Worm (Caenorhabditis elegans): ENCODE measurements around the gene cyp-29A4.

cyp-29A4 gene

ce11 chrV:9673199-9673843 lies 18.8 kb downstream of the cyp-29A4 start, which contains the start of gene sulp-8:
sulp-8 (minus strand) TSS chrV:9673667.
- TF ChIP-seq dao-5 (tag; optimal IDR thresholded peaks at IDR 0.05) (no peak), him-1 (tag; optimal IDR thresholded peaks at IDR 0.05) (no peak), W03F9.2 (tag; optimal IDR thresholded peaks at IDR 0.05) (no peak)

- TF ChIP-seq W03F9.2 (tag; optimal IDR thresholded peaks at IDR 0.05) (no peak), him-1 (tag; optimal IDR thresholded peaks at IDR 0.05) (no peak), dao-5 (tag; optimal IDR thresholded peaks at IDR 0.05) (no peak)
Measured at ce11 chrV:9677977-9678376, 23.4 kb downstream of the cyp-29A4 start, which contains the start of gene cthd-1. cthd-1 (plus strand) TSS chrV:9678277.

- TF ChIP-seq dao-5 (tag; optimal IDR thresholded peaks at IDR 0.05) = no peak
- no peak for TF ChIP-seq W03F9.2 (tag; optimal IDR thresholded peaks at IDR 0.05)
- TF ChIP-seq him-1 (tag; optimal IDR thresholded peaks at IDR 0.05) = no peak
Measured at ce11 chrV:9679166-9679565, 24.6 kb downstream of the cyp-29A4 start, which contains the start of gene ZK287.9. ZK287.9 (plus strand) TSS chrV:9679357.

- TF ChIP-seq dao-5 (tag; optimal IDR thresholded peaks at IDR 0.05) (no peak), W03F9.2 (tag; optimal IDR thresholded peaks at IDR 0.05) (no peak), him-1 (tag; optimal IDR thresholded peaks at IDR 0.05) (no peak)
Measured at ce11 chrV:9680260-9680659, 25.7 kb downstream of the cyp-29A4 start.

ce11 chrV:9685559-9685958 lies 31.0 kb downstream of the cyp-29A4 start, which contains the start of gene ZK287.4:
ZK287.4 (minus strand) TSS chrV:9685659.
- no peak for TF ChIP-seq him-1 (tag; optimal IDR thresholded peaks at IDR 0.05)
- no peak for TF ChIP-seq dao-5 (tag; optimal IDR thresholded peaks at IDR 0.05)
- TF ChIP-seq W03F9.2 (tag; optimal IDR thresholded peaks at IDR 0.05) = no peak

ce11 chrV:9689364-9689763 lies 34.8 kb downstream of the cyp-29A4 start:
- TF ChIP-seq dao-5 (tag; optimal IDR thresholded peaks at IDR 0.05) = no peak
- TF ChIP-seq W03F9.2 (tag; optimal IDR thresholded peaks at IDR 0.05) = no peak
- no peak for TF ChIP-seq him-1 (tag; optimal IDR thresholded peaks at IDR 0.05)

ce11 chrV:9690099-9690572 lies 35.6 kb downstream of the cyp-29A4 start, which contains the start of gene rbx-1:
rbx-1 (minus strand) TSS chrV:9690522.
- TF ChIP-seq dao-5 (tag; optimal IDR thresholded peaks at IDR 0.05) (no peak), W03F9.2 (tag; optimal IDR thresholded peaks at IDR 0.05) (no peak), him-1 (tag; optimal IDR thresholded peaks at IDR 0.05) (no peak)

- no peak for TF ChIP-seq him-1 (tag; optimal IDR thresholded peaks at IDR 0.05)
- peak; percentile 84 for TF ChIP-seq W03F9.2 (tag; optimal IDR thresholded peaks at IDR 0.05)
Measured at ce11 chrV:9690728-9691127, 36.2 kb downstream of the cyp-29A4 start.

ce11 chrV:9692109-9692581 lies 37.6 kb downstream of the cyp-29A4 start, which contains the start of gene ztf-9:
ztf-9 (minus strand) TSS chrV:9692159.
- TF ChIP-seq him-1 (tag; optimal IDR thresholded peaks at IDR 0.05) (peak; percentile 4), dao-5 (tag; optimal IDR thresholded peaks at IDR 0.05) (no peak)

- TF ChIP-seq dao-5 (tag; optimal IDR thresholded peaks at IDR 0.05) (no peak), W03F9.2 (tag; optimal IDR thresholded peaks at IDR 0.05) (no peak), him-1 (tag; optimal IDR thresholded peaks at IDR 0.05) (no peak)
Measured at ce11 chrV:9692649-9693112, 38.1 kb downstream of the cyp-29A4 start, which contains the start of gene ZK287.7. ZK287.7 (plus strand) TSS chrV:9693062.

- TF ChIP-seq W03F9.2 (tag; optimal IDR thresholded peaks at IDR 0.05) = no peak
- no peak for TF ChIP-seq dao-5 (tag; optimal IDR thresholded peaks at IDR 0.05)
- no peak for TF ChIP-seq him-1 (tag; optimal IDR thresholded peaks at IDR 0.05)
Measured at ce11 chrV:9696715-9697114, 42.2 kb downstream of the cyp-29A4 start, which contains the start of gene her-1. her-1 (plus strand) TSS chrV:9697015.

ce11 chrV:9699216-9699615 lies 44.7 kb downstream of the cyp-29A4 start:
- no peak for TF ChIP-seq dao-5 (tag; optimal IDR thresholded peaks at IDR 0.05)

- TF ChIP-seq him-1 (tag; optimal IDR thresholded peaks at IDR 0.05) (no peak), W03F9.2 (tag; optimal IDR thresholded peaks at IDR 0.05) (no peak), dao-5 (tag; optimal IDR thresholded peaks at IDR 0.05) (no peak)
Measured at ce11 chrV:9701861-9702260, 47.3 kb downstream of the cyp-29A4 start.

ce11 chrV:9702755-9703154 lies 48.2 kb downstream of the cyp-29A4 start, which contains the start of gene xbx-6:
xbx-6 (plus strand) TSS chrV:9703055.
- TF ChIP-seq him-1 (tag; optimal IDR thresholded peaks at IDR 0.05) = no peak
- no peak for TF ChIP-seq W03F9.2 (tag; optimal IDR thresholded peaks at IDR 0.05)
- no peak for TF ChIP-seq dao-5 (tag; optimal IDR thresholded peaks at IDR 0.05)

Measured in whole organism, L4/young adult.